Worm (Caenorhabditis elegans) whole organism, L4 larva: ENCODE measurements around the gene sumv-2.

Source experiments
- D1046.2 ChIP-seq: fragments of 200-800 bp; sonication (Bioruptor generic); IDR thresholded peaks from 2 replicates; pipeline ENCODE4 v1.3.6; 2022; ENCODE audit warnings: missing genetic modification characterization, missing compliant biosample characterization
- F10B5.3 ChIP-seq: sonication (generic microtip); optimal IDR thresholded peaks from 2 replicates; lab custom pipeline; 2016; ENCODE audit warnings: mild to moderate bottlenecking, missing genetic modification characterization, missing compliant biosample characterization
- F44E2.7 ChIP-seq: fragments of 200-800 bp; sonication (Bioruptor generic); IDR thresholded peaks from 2 replicates; pipeline ENCODE4 v2.1.2; 2022; ENCODE audit warnings: missing genetic modification characterization, missing compliant biosample characterization
- F49E8.2 ChIP-seq: sonication (generic microtip); optimal IDR thresholded peaks from 2 replicates; lab custom pipeline; 2016; ENCODE audit warnings: missing compliant biosample characterization, mild to moderate bottlenecking, missing genetic modification characterization, borderline replicate concordance
- R02D3.7 ChIP-seq: fragments of 150-350 bp; sonication (generic microtip); optimal IDR thresholded peaks from 3 replicates; lab custom pipeline; 2014; ENCODE audit warnings: missing biosample characterization, missing genetic modification characterization
- T26A8.4 ChIP-seq: fragments of 200-800 bp; sonication (Bioruptor generic); IDR thresholded peaks from 2 replicates; pipeline ENCODE4 v1.3.6; 2022; ENCODE audit warnings: missing genetic modification characterization, missing compliant biosample characterization
- Y48G9A.11 ChIP-seq: fragments of 200-800 bp; sonication (Bioruptor generic); IDR thresholded peaks from 2 replicates; pipeline ENCODE4 v1.3.6; 2022; ENCODE audit warnings: missing genetic modification reagents, missing genetic modification characterization, missing compliant biosample characterization
- Y75B8A.6 ChIP-seq: fragments of 200-800 bp; sonication (Bioruptor generic); IDR thresholded peaks from 2 replicates; pipeline ENCODE4 v1.3.6; 2022; ENCODE audit warnings: missing genetic modification reagents, missing genetic modification characterization, missing compliant biosample characterization
- ZK337.2 ChIP-seq: fragments of 200-800 bp; sonication (Bioruptor generic); IDR thresholded peaks from 2 replicates; pipeline ENCODE4 v1.3.6; 2022; ENCODE audit warnings: missing genetic modification reagents, missing genetic modification characterization, missing compliant biosample characterization
- aha-1 ChIP-seq: fragments of 150-350 bp; peaks from one replicate; lab custom pipeline; 2014; ENCODE audit warnings: missing biosample characterization, missing genetic modification characterization
- ceh-20 ChIP-seq: fragments of 200-800 bp; sonication (Bioruptor generic); IDR thresholded peaks from 2 replicates; pipeline ENCODE4 v1.3.6; 2022; ENCODE audit warnings: missing genetic modification reagents, missing genetic modification characterization, missing compliant biosample characterization
- ceh-62 ChIP-seq: sonication (generic microtip); optimal IDR thresholded peaks from 2 replicates; lab custom pipeline; 2017; ENCODE audit warnings: missing biosample characterization, missing genetic modification characterization
- ceh-82 ChIP-seq: sonication (generic microtip); optimal IDR thresholded peaks from 2 replicates; lab custom pipeline; 2017; ENCODE audit warnings: missing biosample characterization, missing genetic modification characterization
- ctbp-1 ChIP-seq: fragments of 200-800 bp; sonication (Bioruptor generic); IDR thresholded peaks from 2 replicates; pipeline ENCODE4 v1.3.6; 2022; ENCODE audit warnings: missing genetic modification reagents, missing genetic modification characterization, missing compliant biosample characterization
- daf-19 ChIP-seq: fragments of 200-800 bp; sonication (Bioruptor generic); conservative IDR thresholded peaks from 2 replicates; pipeline ENCODE4 v1.3.6; 2022; ENCODE audit warnings: missing genetic modification characterization, missing compliant biosample characterization
- dmd-6 ChIP-seq: fragments of 200-800 bp; sonication (Bioruptor generic); IDR thresholded peaks from 2 replicates; pipeline ENCODE4 v1.3.6; 2022; ENCODE audit warnings: missing genetic modification reagents, missing genetic modification characterization, missing compliant biosample characterization
- dpl-1 ChIP-seq: fragments of 150-350 bp; optimal IDR thresholded peaks from 2 replicates; lab custom pipeline; 2014; ENCODE audit warnings: missing biosample characterization, missing genetic modification reagents, missing genetic modification characterization
- egl-27 ChIP-seq: sonication (generic microtip); optimal IDR thresholded peaks from 3 replicates; lab custom pipeline; 2017; ENCODE audit warnings: missing biosample characterization, missing genetic modification reagents, missing genetic modification characterization
- egl-43 ChIP-seq: fragments of 200-800 bp; sonication (Bioruptor generic); IDR thresholded peaks from 2 replicates; pipeline ENCODE4 v1.3.6; 2022; ENCODE audit warnings: missing genetic modification reagents, missing genetic modification characterization, missing compliant biosample characterization
- fkh-10 ChIP-seq: fragments of 150-350 bp; optimal IDR thresholded peaks from 2 replicates; lab custom pipeline; 2014; ENCODE audit warnings: missing biosample characterization, missing genetic modification reagents, missing genetic modification characterization
- fos-1 ChIP-seq: fragments of 150-350 bp; optimal IDR thresholded peaks from 2 replicates; lab custom pipeline; 2014; ENCODE audit warnings: missing biosample characterization, missing genetic modification characterization
- gei-8 ChIP-seq: fragments of 200-800 bp; sonication (Bioruptor generic); optimal IDR thresholded peaks from 2 replicates; lab custom pipeline; 2018; ENCODE audit warnings: mild to moderate bottlenecking, missing genetic modification characterization, missing compliant biosample characterization
- hif-1 ChIP-seq, 2 experiments: sonication (generic microtip); optimal IDR thresholded peaks; 2 replicates each; lab custom pipeline; 2016 to 2017; ENCODE audit warnings: missing compliant biosample characterization in 2 of 2, missing genetic modification characterization in 2 of 2, missing genetic modification reagents in 2 of 2, missing genotype in 2 of 2, mild to moderate bottlenecking in 1 of 2
- hlh-11 ChIP-seq: fragments of 200-800 bp; sonication (Bioruptor generic); optimal IDR thresholded peaks from 2 replicates; lab custom pipeline; 2018; ENCODE audit warnings: mild to moderate bottlenecking, missing genetic modification characterization, missing compliant biosample characterization
- hmg-1.1 ChIP-seq: fragments of 200-800 bp; sonication (Bioruptor generic); IDR thresholded peaks from 2 replicates; pipeline ENCODE4 v1.3.6; 2022; ENCODE audit warnings: missing genetic modification reagents, missing genetic modification characterization, missing compliant biosample characterization
- jun-1 ChIP-seq: fragments of 150-350 bp; optimal IDR thresholded peaks from 2 replicates; lab custom pipeline; 2014; ENCODE audit warnings: missing biosample characterization, missing genetic modification reagents, missing genetic modification characterization
- lim-7 ChIP-seq: fragments of 200-800 bp; sonication (Bioruptor generic); IDR thresholded peaks from 2 replicates; pipeline ENCODE4 v1.3.6; 2022; ENCODE audit warnings: missing genetic modification characterization, missing compliant biosample characterization
- lin-13 ChIP-seq: fragments of 150-350 bp; optimal IDR thresholded peaks from 2 replicates; lab custom pipeline; 2014; ENCODE audit warnings: missing biosample characterization, missing genetic modification reagents, missing genetic modification characterization
- lir-3 ChIP-seq: sonication (generic microtip); optimal IDR thresholded peaks from 2 replicates; lab custom pipeline; 2016; ENCODE audit warnings: mild to moderate bottlenecking, missing genetic modification characterization, missing compliant biosample characterization
- lsy-2 ChIP-seq, 2 experiments: fragments of 150-350 bp in 1 of 2; sonication (generic microtip) in 1 of 2; optimal IDR thresholded peaks; 2 replicates each; lab custom pipeline; 2014 to 2017; ENCODE audit warnings: missing biosample characterization in 2 of 2, missing genetic modification characterization in 2 of 2
- mes-2 ChIP-seq: sonication (generic microtip); optimal IDR thresholded peaks from 2 replicates; lab custom pipeline; 2016; ENCODE audit warnings: missing genotype, mild to moderate bottlenecking, missing genetic modification characterization, missing compliant biosample characterization; ENCODE audit not compliant: poor library complexity, severe bottlenecking
- mxl-3 ChIP-seq: fragments of 200-800 bp; sonication (Bioruptor generic); optimal IDR thresholded peaks from 2 replicates; lab custom pipeline; 2018; ENCODE audit warnings: mild to moderate bottlenecking, missing genetic modification characterization, missing compliant biosample characterization
- nhr-102 ChIP-seq: sonication (generic microtip); optimal IDR thresholded peaks from 2 replicates; lab custom pipeline; 2016; ENCODE audit warnings: mild to moderate bottlenecking, missing genetic modification characterization, moderate library complexity, missing compliant biosample characterization
- nhr-237 ChIP-seq: sonication (generic microtip); optimal IDR thresholded peaks from 2 replicates; lab custom pipeline; 2017; ENCODE audit warnings: missing biosample characterization, missing genetic modification characterization
- nhr-25 ChIP-seq: sonication (generic microtip); optimal IDR thresholded peaks from 2 replicates; lab custom pipeline; 2017; ENCODE audit warnings: missing genetic modification characterization, mild to moderate bottlenecking, missing compliant biosample characterization, antibody characterized with exemption, moderate library complexity, borderline replicate concordance; ENCODE audit not compliant: insufficient read depth
- nhr-28 ChIP-seq: fragments of 150-350 bp; optimal IDR thresholded peaks from 2 replicates; lab custom pipeline; 2014; ENCODE audit warnings: missing biosample characterization, missing genetic modification characterization
- nhr-48 ChIP-seq: sonication (generic microtip); optimal IDR thresholded peaks from 2 replicates; lab custom pipeline; 2016; ENCODE audit warnings: mild to moderate bottlenecking, missing genetic modification characterization, missing compliant biosample characterization
- nhr-76 ChIP-seq: fragments of 150-350 bp; optimal IDR thresholded peaks from 2 replicates; lab custom pipeline; 2014; ENCODE audit warnings: missing biosample characterization, missing genetic modification characterization
- pha-4 ChIP-seq, 2 experiments: fragments of 150-350 bp in 1 of 2; fragments of 200-800 bp in 1 of 2; sonication (Bioruptor generic) in 1 of 2; IDR thresholded peaks in 1 of 2; optimal IDR thresholded peaks in 1 of 2; 2 replicates each; pipeline versions ENCODE4 v1.3.6 to Lab custom; 2014 to 2022; ENCODE audit warnings: missing genetic modification characterization in 2 of 2, missing genetic modification reagents in 2 of 2, missing biosample characterization in 1 of 2, missing compliant biosample characterization in 1 of 2
- php-3 ChIP-seq: fragments of 200-800 bp; sonication (Bioruptor generic); IDR thresholded peaks from 2 replicates; pipeline ENCODE4 v1.3.6; 2022; ENCODE audit warnings: missing genetic modification reagents, missing genetic modification characterization, missing compliant biosample characterization
- skn-1 ChIP-seq: fragments of 150-350 bp; optimal IDR thresholded peaks from 2 replicates; lab custom pipeline; 2014; ENCODE audit warnings: missing biosample characterization, missing genetic modification characterization
- spr-1 ChIP-seq: sonication (generic microtip); optimal IDR thresholded peaks from 2 replicates; lab custom pipeline; 2016; ENCODE audit warnings: mild to moderate bottlenecking, missing genetic modification characterization, missing compliant biosample characterization
- spr-3 ChIP-seq: fragments of 200-800 bp; sonication (Bioruptor generic); optimal IDR thresholded peaks from 2 replicates; lab custom pipeline; 2018; ENCODE audit warnings: mild to moderate bottlenecking, missing genetic modification characterization, missing compliant biosample characterization
- tag-97 ChIP-seq: fragments of 200-800 bp; sonication (Bioruptor generic); IDR thresholded peaks from 2 replicates; pipeline ENCODE4 v1.3.6; 2022; ENCODE audit warnings: missing genetic modification characterization, missing compliant biosample characterization
- unc-39 ChIP-seq: sonication (generic microtip); optimal IDR thresholded peaks from 2 replicates; lab custom pipeline; 2017; ENCODE audit warnings: missing biosample characterization, missing genetic modification characterization
- zag-1 ChIP-seq: fragments of 150-350 bp; optimal IDR thresholded peaks from 2 replicates; lab custom pipeline; 2014; ENCODE audit warnings: missing biosample characterization, missing genetic modification characterization

Gene sumv-2

DNA sequence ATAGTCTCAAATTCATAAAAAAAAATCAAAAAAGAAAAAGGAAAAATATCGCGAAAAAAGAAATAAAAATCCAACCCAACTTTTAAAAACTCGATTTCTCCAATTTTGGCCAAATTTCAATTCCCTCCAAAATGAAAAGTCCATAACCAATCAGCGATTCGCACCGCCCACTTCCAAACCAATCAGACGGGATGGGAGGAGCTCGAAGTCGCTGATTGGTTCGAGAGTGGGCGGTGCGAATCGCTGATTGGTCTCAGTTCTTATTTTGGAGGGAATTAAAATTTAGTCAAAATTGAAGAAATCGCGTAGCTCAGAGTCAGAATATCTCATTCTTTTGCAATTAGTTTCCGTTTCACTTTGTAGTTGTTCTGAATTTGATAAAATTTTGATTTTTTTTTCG lies 6.2 kb downstream of the sumv-2 start:
- TF ChIP-seq hmg-1.1 (GFP tag; lab: Robert Waterston, UW) (no peak), zag-1 (tag; lab: Kevin White, UChicago) (no peak)

DNA sequence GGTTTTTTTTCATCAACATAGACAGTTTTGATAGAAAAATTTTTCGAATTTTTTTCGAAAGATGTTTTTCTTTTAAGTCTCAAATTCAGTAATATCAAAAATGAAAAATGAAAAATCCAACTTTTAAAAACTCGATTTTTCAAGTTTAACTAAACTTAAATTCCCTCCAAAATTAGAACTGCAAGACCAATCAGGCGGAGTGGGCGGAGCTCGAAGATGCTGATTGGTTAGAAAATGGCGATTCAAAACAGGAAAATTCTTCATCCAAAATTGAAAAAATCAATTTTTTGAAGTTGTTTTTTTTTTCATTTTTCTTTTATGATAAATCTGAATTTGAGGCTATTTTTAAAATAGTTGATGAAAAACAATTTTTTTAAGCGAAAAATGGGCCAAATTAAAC lies 7.4 kb downstream of the sumv-2 start:
- TF ChIP-seq egl-27 (tag; lab: Kevin White, UChicago) = no peak
- no peak for TF ChIP-seq ZK337.2 (GFP tag; lab: Robert Waterston, UW)
- TF ChIP-seq zag-1 (tag; lab: Kevin White, UChicago) = no peak
- TF ChIP-seq dmd-6 = no peak
- no peak for TF ChIP-seq aha-1 (tag; lab: Kevin White, UChicago)
- no peak for TF ChIP-seq spr-1 (tag; lab: Kevin White, UChicago)
- no peak for TF ChIP-seq Y75B8A.6 (GFP tag; lab: Robert Waterston, UW)
- TF ChIP-seq F49E8.2 (tag; lab: Kevin White, UChicago) = no peak
- TF ChIP-seq mes-2 = no peak
- TF ChIP-seq nhr-25 (tag; lab: Kevin White, UChicago) = no peak
- TF ChIP-seq, all 104 proteins: peak for 0

DNA sequence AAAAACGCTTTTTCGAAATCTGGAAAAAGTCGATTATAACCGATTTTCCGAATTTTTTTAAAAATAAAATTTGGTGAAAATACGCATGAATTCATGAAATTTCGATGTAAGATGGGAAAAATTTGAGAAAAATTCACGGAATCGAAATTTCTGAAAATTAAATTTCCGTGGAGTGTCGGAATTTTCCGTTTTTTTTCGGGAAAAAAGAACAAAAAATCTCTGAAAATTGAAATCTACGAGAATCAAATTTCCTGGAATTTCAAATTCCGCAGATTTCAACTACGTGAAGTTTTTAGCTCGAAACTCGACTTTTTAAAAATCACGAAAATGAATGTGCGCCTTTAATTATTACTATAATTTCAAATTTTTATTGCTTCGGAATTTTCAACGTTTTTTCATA lies 9.0 kb downstream of the sumv-2 start:
- TF ChIP-seq pha-4 (GFP tag; IDR thresholded peaks at IDR 0.05; lab: Robert Waterston, UW) (no peak), pha-4 (tag; optimal IDR thresholded peaks at IDR 0.05; lab: Kevin White, UChicago) (no peak), hif-1 (tag; optimal IDR thresholded peaks at IDR 0.05; lab: Kevin White, UChicago) (no peak), nhr-76 (tag; lab: Kevin White, UChicago) (no peak), Y75B8A.6 (GFP tag; lab: Robert Waterston, UW) (no peak), T26A8.4 (GFP tag; lab: Robert Waterston, UW) (no peak), fkh-10 (GFP tag; lab: Kevin White, UChicago) (peak; percentile 56), Y48G9A.11 (GFP tag; lab: Robert Waterston, UW) (no peak), zag-1 (tag; lab: Kevin White, UChicago) (no peak)

DNA sequence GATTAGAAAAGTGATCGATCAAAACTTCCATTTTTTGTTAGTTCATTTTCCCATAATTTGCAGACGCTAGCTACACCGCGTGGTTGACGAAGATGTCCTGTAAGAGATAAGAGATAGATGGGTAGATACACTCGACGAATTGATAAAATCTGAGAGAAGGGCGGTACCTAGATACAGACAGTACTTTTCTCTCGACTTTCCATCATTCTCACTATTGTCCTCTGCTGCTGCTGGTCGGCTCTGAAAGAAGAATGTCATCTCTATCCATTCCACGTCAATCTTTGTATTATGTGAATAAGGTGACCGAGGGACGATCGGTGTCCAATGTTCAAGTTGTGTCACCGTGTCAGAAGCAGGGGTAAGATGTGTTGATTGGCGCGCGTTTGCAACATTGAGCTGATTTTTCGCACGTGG lies 11.2 kb downstream of the sumv-2 start, which contains the start of gene pmt-2:
Gene pmt-2 (plus strand): TSS at position 64 of the 414 bp plus-strand sequence.
- TF ChIP-seq nhr-102 (tag; lab: Kevin White, UChicago) = no peak
- no peak for TF ChIP-seq F44E2.7 (GFP tag; lab: Robert Waterston, UW)
- no peak for TF ChIP-seq lir-3
- no peak for TF ChIP-seq spr-3
- TF ChIP-seq F10B5.3 = no peak
- no peak for TF ChIP-seq tag-97
- TF ChIP-seq skn-1 (tag; lab: Kevin White, UChicago) = no peak
- TF ChIP-seq mxl-3 (GFP tag; lab: Kevin White, UChicago) = peak; percentile 87
- no peak for TF ChIP-seq ceh-62 (tag; lab: Kevin White, UChicago)
- no peak for TF ChIP-seq R02D3.7 (tag; lab: Kevin White, UChicago)
- TF ChIP-seq nhr-237 (tag; lab: Kevin White, UChicago) = no peak
- 0 out of 2 replicates have a peak, but pooled peaks have one; percentile 37 for TF ChIP-seq Y75B8A.6 (GFP tag; lab: Robert Waterston, UW)
- TF ChIP-seq ceh-20 (GFP tag; lab: Robert Waterston, UW) = no peak
- no peak for TF ChIP-seq ctbp-1 (GFP tag; lab: Robert Waterston, UW)
- no peak for TF ChIP-seq dpl-1 (GFP tag; lab: Kevin White, UChicago)
- no peak for TF ChIP-seq lim-7
- TF ChIP-seq aha-1 (tag; lab: Kevin White, UChicago) = peak; percentile 2
- TF ChIP-seq egl-43 (GFP tag; lab: Robert Waterston, UW) = no peak
- no peak for TF ChIP-seq ceh-82
- no peak for TF ChIP-seq gei-8 (GFP tag; lab: Kevin White, UChicago)
- no peak for TF ChIP-seq jun-1 (tag; lab: Kevin White, UChicago)
- peak; percentile 60 for TF ChIP-seq hlh-11
- TF ChIP-seq nhr-28 (tag; lab: Kevin White, UChicago) = peak; percentile 63
- peak in 1 of 2 experiments; percentile 24 for TF ChIP-seq lsy-2 (tag; optimal IDR thresholded peaks at IDR 0.05; lab: Kevin White, UChicago)
- no peak for TF ChIP-seq lin-13
- no peak for TF ChIP-seq daf-19
- 0 out of 2 replicates have a peak, but pooled peaks have one; percentile 6 for TF ChIP-seq php-3 (GFP tag; lab: Robert Waterston, UW)
- TF ChIP-seq D1046.2 (GFP tag; lab: Robert Waterston, UW) = no peak
- TF ChIP-seq nhr-48 = peak; percentile 44
- no peak for TF ChIP-seq hmg-1.1 (GFP tag; lab: Robert Waterston, UW)
- TF ChIP-seq unc-39 = no peak
- TF ChIP-seq fos-1 (tag; lab: Kevin White, UChicago) = no peak
